Fruit fly (Drosophila melanogaster) whole organism, pupa: ENCODE results near the gene CG43072.

ENCODE experiments used
- CG10348 ChIP-seq: fragments of 200-800 bp; sonication (Bioruptor generic); IDR thresholded peaks from 2 replicates; pipeline ENCODE4 v1.3.6; 2022; ENCODE audit warnings: missing biosample characterization, missing genetic modification characterization
- CG12605 ChIP-seq: fragments of 200-800 bp; sonication (Bioruptor generic); IDR thresholded peaks from 2 replicates; pipeline ENCODE4 v1.3.6; 2022; ENCODE audit warnings: missing biosample characterization, missing genetic modification characterization
- CG13204 ChIP-seq: fragments of 200-800 bp; sonication (Bioruptor generic); optimal IDR thresholded peaks from 2 replicates; lab custom pipeline; 2018; ENCODE audit warnings: missing biosample characterization, mild to moderate bottlenecking, missing genetic modification characterization, moderate library complexity
- CG14655 ChIP-seq: fragments of 200-800 bp; sonication (Bioruptor generic); optimal IDR thresholded peaks from 3 replicates; lab custom pipeline; 2017; ENCODE audit warnings: mild to moderate bottlenecking, missing biosample characterization, missing genetic modification reagents, missing genetic modification characterization
- CG15710 ChIP-seq: fragments of 200-800 bp; sonication (Bioruptor generic); optimal IDR thresholded peaks from 2 replicates; lab custom pipeline; 2018; ENCODE audit warnings: missing biosample characterization, mild to moderate bottlenecking, missing genetic modification characterization, moderate library complexity
- CG17806 ChIP-seq: fragments of 200-800 bp; sonication (Bioruptor generic); optimal IDR thresholded peaks from 2 replicates; lab custom pipeline; 2018; ENCODE audit warnings: missing biosample characterization, mild to moderate bottlenecking, missing genetic modification characterization, moderate library complexity
- CG32121 ChIP-seq: fragments of 200-800 bp; sonication (Bioruptor generic); IDR thresholded peaks from 2 replicates; pipeline ENCODE4 v1.3.6; 2022; ENCODE audit warnings: missing biosample characterization, missing genetic modification characterization
- CG34367 ChIP-seq: fragments of 200-800 bp; sonication (Bioruptor generic); optimal IDR thresholded peaks from 2 replicates; lab custom pipeline; 2018; ENCODE audit warnings: missing biosample characterization, mild to moderate bottlenecking, missing genetic modification characterization
- CG4496 ChIP-seq: fragments of 200-800 bp; sonication (Bioruptor generic); IDR thresholded peaks from 3 replicates; pipeline ENCODE4 v1.3.6; 2022; ENCODE audit warnings: missing biosample characterization, missing genetic modification characterization
- CG8159 ChIP-seq: fragments of 200-800 bp; sonication (Bioruptor generic); optimal IDR thresholded peaks from 3 replicates; lab custom pipeline; 2018; ENCODE audit warnings: missing biosample characterization, mild to moderate bottlenecking, missing genetic modification characterization, moderate library complexity
- CG8301 ChIP-seq: fragments of 200-800 bp; sonication (Bioruptor generic); optimal IDR thresholded peaks from 2 replicates; lab custom pipeline; 2018; ENCODE audit warnings: missing biosample characterization, mild to moderate bottlenecking, missing genetic modification characterization
- CG9948 ChIP-seq: fragments of 200-800 bp; sonication (Bioruptor generic); optimal IDR thresholded peaks from 2 replicates; lab custom pipeline; 2018; ENCODE audit warnings: missing biosample characterization, mild to moderate bottlenecking, missing genetic modification characterization, moderate library complexity
- D1 ChIP-seq: fragments of 200-800 bp; sonication (Bioruptor generic); optimal IDR thresholded peaks from 2 replicates; lab custom pipeline; 2018; ENCODE audit warnings: missing biosample characterization, mild to moderate bottlenecking, missing genetic modification characterization, moderate library complexity
- EcR ChIP-seq: fragments of 200-800 bp; sonication (Bioruptor generic); optimal IDR thresholded peaks from 3 replicates; lab custom pipeline; 2019; ENCODE audit warnings: missing biosample characterization, missing genetic modification characterization, mild to moderate bottlenecking, moderate library complexity, missing genetic modification reagents
- Ets98B ChIP-seq: fragments of 200-800 bp; sonication (Bioruptor generic); IDR thresholded peaks from 2 replicates; pipeline ENCODE4 v1.3.6; 2022; ENCODE audit warnings: missing biosample characterization, missing genetic modification characterization
- Pif1A ChIP-seq: fragments of 200-800 bp; sonication (Bioruptor generic); optimal IDR thresholded peaks from 3 replicates; lab custom pipeline; 2016; ENCODE audit warnings: missing biosample characterization, missing genetic modification characterization
- Pif1B ChIP-seq: fragments of 200-800 bp; sonication (Bioruptor generic); optimal IDR thresholded peaks from 3 replicates; lab custom pipeline; 2016; ENCODE audit warnings: missing biosample characterization, missing genetic modification characterization
- Snoo ChIP-seq: fragments of 200-800 bp; sonication (Bioruptor generic); optimal IDR thresholded peaks from 3 replicates; lab custom pipeline; 2017; ENCODE audit warnings: missing biosample characterization, mild to moderate bottlenecking, missing genetic modification characterization, inconsistent platforms
- fd96Ca ChIP-seq: fragments of 200-800 bp; sonication (Bioruptor generic); IDR thresholded peaks from 3 replicates; pipeline ENCODE4 v1.3.6; 2022; ENCODE audit warnings: missing biosample characterization, missing genetic modification characterization
- gl ChIP-seq: fragments of 200-800 bp; sonication (Bioruptor generic); optimal IDR thresholded peaks from 2 replicates; lab custom pipeline; 2018; ENCODE audit warnings: missing biosample characterization, mild to moderate bottlenecking, missing genetic modification characterization
- rn ChIP-seq: fragments of 200-800 bp; sonication (Bioruptor generic); IDR thresholded peaks from 2 replicates; pipeline ENCODE4 v1.3.6; 2022; ENCODE audit warnings: missing biosample characterization, missing genetic modification characterization

CG43072 gene

DNA sequence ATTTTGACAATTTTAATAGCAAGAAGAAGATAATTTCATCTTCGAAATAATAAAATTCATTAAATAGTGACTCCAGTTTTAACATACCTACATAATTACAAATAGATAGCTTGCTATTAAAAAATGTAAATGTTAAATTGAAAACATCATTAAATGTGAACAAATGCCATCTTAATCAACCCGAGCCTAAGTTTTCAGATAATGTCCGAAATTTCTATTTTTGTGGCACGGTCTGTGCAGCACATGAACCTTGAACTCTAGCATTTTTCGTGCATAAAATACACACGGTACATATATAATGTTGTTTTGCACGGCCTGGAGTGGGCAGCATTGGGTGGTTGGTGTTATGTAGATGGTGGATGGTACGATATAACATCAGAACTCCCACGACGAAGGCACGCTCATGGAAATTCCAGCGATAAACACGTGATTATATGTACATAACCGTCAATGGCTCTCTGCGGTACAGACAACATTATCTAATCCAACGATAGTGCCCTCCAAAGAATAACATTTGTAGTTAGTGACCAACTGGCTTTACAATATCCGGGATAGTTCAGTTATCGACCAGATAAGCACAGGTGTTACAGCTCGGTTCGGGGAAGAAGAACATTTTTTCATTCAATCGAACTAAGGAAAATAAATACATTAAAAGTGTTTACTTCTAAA lies 15.4 kb upstream of the CG43072 start:
- TF ChIP-seq Pif1A (GFP tag; lab: Kevin White, UChicago) (no peak), CG12605 (GFP tag; lab: Robert Waterston, UW) (no peak), EcR (no peak), fd96Ca (GFP tag; lab: Robert Waterston, UW) (no peak)

DNA sequence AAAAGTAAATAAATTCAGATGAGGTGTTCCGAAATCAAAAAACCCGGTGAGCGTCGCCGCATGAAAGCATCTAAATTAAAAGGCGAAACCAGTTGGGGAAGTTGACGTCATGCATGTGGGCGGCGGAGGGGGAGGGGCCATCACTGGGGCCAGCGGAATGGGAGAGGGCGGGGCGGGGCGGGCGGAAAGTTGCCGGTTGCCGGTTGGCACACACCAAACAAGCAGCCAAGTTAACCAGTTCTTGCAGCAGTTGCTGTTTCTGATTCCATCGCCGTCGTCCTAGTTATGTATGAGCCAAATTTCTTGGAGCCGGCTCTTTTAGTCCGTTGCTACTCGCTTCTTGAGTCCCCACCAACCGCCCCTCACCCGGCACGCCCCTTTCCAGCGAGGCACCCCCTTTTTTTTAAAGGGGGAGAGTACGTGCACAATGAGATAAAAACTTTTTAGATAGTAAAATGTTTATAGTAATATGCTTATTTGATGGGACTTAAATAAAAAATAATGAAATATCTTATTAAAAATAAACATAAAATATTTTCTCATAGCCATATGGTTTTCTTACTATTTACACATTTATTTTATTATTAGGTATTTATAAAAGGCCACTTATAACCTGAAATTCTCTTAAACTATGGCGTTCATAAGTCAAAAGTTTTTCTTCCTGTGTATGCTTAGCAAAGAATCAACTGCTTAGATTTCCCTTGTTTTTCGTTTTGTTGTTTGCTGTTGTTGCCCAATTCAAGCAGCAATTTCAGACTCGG lies 13.3 kb upstream of the CG43072 start:
- TF ChIP-seq gl (tag; lab: Kevin White, UChicago) (no peak), CG4496 (no peak), CG34367 (tag; lab: Kevin White, UChicago) (peak; percentile 24), CG14655 (GFP tag; lab: Kevin White, UChicago) (peak; percentile 48), Snoo (tag; lab: Kevin White, UChicago) (no peak), EcR (peak; percentile 36), CG13204 (peak; percentile 82), D1 (tag; lab: Kevin White, UChicago) (peak; percentile 56), CG17806 (peak; percentile 45), CG10348 (GFP tag; lab: Robert Waterston, UW) (no peak), CG8301 (tag; lab: Kevin White, UChicago) (peak; percentile 50), CG8159 (tag; lab: Kevin White, UChicago) (peak; percentile 59), Pif1A (GFP tag; lab: Kevin White, UChicago) (no peak), CG9948 (tag; lab: Kevin White, UChicago) (peak; percentile 59), Pif1B (GFP tag; lab: Kevin White, UChicago) (peak; percentile 7), Ets98B (GFP tag; lab: Robert Waterston, UW) (peak; percentile 25; the same call in 1 of the 2 replicates), rn (GFP tag; lab: Robert Waterston, UW) (no peak), fd96Ca (GFP tag; lab: Robert Waterston, UW) (peak; percentile 55; the same call in 1 of the 3 replicates), CG15710 (tag; lab: Kevin White, UChicago) (peak; percentile 38), CG12605 (GFP tag; lab: Robert Waterston, UW) (peak; percentile 13; the same call in 1 of the 2 replicates), CG32121 (GFP tag; lab: Robert Waterston, UW) (no peak; the same call in 1 of the 2 replicates)

DNA sequence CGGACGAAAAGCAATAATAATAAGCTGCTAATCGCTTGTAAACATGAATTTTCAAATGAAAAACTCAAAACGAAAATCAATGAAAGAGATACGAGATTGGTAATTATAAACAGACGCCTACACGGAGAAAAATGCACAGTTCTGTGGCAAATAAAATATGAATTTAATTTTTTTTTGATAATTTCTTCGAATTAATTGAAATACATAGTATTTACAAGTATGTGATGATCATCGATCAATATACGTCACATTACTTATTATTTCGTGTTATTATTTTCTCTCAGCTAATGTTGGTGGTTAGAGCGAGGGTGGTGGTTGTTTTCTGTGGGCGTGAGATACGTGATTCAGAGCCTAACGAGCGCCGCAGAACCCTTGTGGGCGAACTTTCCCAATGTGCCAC lies 11.9 kb upstream of the CG43072 start:
- TF ChIP-seq CG9948 (tag; lab: Kevin White, UChicago) (no peak), Ets98B (GFP tag; lab: Robert Waterston, UW) (no peak), CG8159 (tag; lab: Kevin White, UChicago) (no peak), CG15710 (tag; lab: Kevin White, UChicago) (no peak), CG8301 (tag; lab: Kevin White, UChicago) (peak; percentile 23), Snoo (tag; lab: Kevin White, UChicago) (no peak), Pif1A (GFP tag; lab: Kevin White, UChicago) (peak; percentile 35), CG17806 (peak; percentile 19), gl (tag; lab: Kevin White, UChicago) (no peak), CG13204 (no peak), CG14655 (GFP tag; lab: Kevin White, UChicago) (peak; percentile 24), fd96Ca (GFP tag; lab: Robert Waterston, UW) (no peak), D1 (tag; lab: Kevin White, UChicago) (no peak), rn (GFP tag; lab: Robert Waterston, UW) (no peak), CG34367 (tag; lab: Kevin White, UChicago) (no peak), EcR (no peak), CG32121 (GFP tag; lab: Robert Waterston, UW) (no peak; the same call in 1 of the 2 replicates), Pif1B (GFP tag; lab: Kevin White, UChicago) (no peak), CG12605 (GFP tag; lab: Robert Waterston, UW) (no peak), CG10348 (GFP tag; lab: Robert Waterston, UW) (no peak), CG4496 (0 out of 3 replicates have a peak, but pooled peaks have one; percentile 19)
- TF ChIP-seq, all 21 proteins: peak for 5

DNA sequence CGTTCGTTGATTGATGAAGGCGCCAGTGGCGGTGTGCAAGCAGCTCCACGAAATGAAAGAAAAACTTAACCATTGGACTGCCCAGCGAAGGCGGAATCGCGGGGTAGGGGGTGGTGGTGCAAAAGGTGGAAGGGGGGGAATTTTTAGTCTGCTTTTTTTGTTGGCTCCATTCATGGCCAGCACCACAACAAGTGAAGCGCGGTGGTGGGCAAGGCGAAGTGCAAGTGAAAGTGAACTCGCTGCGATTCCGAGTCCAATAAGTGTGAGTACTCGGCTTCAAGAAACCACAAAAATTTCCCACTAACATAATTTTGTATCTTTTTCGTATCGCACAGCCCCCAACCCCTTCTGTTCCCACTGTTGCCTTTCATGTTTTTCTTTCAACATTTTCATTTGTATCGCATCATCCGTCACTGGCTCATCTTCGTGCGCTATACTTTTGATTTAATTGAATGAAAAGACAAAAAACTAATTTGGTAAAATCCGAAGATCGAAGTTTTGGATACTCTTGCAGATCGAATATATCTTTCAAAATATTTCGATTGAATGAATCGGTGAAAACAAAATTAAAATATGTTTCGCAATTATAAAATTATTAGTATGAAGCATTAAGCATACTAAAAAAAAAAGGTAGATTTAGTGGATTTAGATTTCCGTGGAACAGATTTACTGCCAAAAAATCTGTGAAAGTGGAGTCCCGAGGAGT lies 11.3 kb upstream of the CG43072 start:
- TF ChIP-seq CG8301 (tag; lab: Kevin White, UChicago) (no peak), Ets98B (GFP tag; lab: Robert Waterston, UW) (no peak), CG4496 (no peak), CG9948 (tag; lab: Kevin White, UChicago) (no peak), rn (GFP tag; lab: Robert Waterston, UW) (0 out of 2 replicates have a peak, but pooled peaks have one; percentile 31), CG13204 (peak; percentile 3), fd96Ca (GFP tag; lab: Robert Waterston, UW) (no peak), CG17806 (no peak), CG32121 (GFP tag; lab: Robert Waterston, UW) (no peak)

DNA sequence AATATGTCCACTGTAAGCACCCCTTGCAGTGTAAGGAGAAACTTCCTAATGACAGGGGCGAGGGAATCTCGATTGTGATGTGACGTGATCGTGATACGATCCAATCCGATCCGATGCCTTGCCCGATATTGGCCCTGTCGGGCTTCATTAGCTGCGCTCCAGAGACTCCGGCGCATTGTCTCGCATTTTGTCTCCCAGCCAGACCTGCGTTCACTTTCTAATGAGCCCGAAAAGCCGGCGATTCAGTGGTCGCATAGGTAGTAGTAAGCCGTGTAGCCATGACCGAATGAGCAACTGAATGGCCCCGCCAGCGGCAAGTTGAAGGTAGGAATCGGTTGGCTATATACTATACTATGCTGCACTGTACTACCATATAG lies 10.8 kb upstream of the CG43072 start:
- TF ChIP-seq Ets98B (GFP tag; lab: Robert Waterston, UW) = no peak
